Fruit fly (Drosophila melanogaster) Kc167 (cell line): ENCODE data around the gene fkh.

Experiments used
- Myc ChIP-seq: fragments of >200 bp; optimal IDR thresholded peaks from 2 replicates; lab custom pipeline; 2017; ENCODE audit warnings: missing external identifiers
- Sin3A ChIP-seq: fragments of >200 bp; optimal IDR thresholded peaks from 2 replicates; lab custom pipeline; 2018; ENCODE audit warnings: missing external identifiers
- h ChIP-seq: fragments of >200 bp; optimal IDR thresholded peaks from 3 replicates; lab custom pipeline; 2018; ENCODE audit warnings: missing external identifiers
- insv ChIP-seq: fragments of >200 bp; optimal IDR thresholded peaks from 3 replicates; lab custom pipeline; 2018; ENCODE audit warnings: missing external identifiers
- psq ChIP-seq: fragments of >200 bp; optimal IDR thresholded peaks from 2 replicates; lab custom pipeline; 2017; ENCODE audit warnings: missing external identifiers
- ttk ChIP-seq: sonication (Bioruptor generic); optimal IDR thresholded peaks from 2 replicates; lab custom pipeline; 2017; ENCODE audit warnings: missing external identifiers

fkh gene

DNA sequence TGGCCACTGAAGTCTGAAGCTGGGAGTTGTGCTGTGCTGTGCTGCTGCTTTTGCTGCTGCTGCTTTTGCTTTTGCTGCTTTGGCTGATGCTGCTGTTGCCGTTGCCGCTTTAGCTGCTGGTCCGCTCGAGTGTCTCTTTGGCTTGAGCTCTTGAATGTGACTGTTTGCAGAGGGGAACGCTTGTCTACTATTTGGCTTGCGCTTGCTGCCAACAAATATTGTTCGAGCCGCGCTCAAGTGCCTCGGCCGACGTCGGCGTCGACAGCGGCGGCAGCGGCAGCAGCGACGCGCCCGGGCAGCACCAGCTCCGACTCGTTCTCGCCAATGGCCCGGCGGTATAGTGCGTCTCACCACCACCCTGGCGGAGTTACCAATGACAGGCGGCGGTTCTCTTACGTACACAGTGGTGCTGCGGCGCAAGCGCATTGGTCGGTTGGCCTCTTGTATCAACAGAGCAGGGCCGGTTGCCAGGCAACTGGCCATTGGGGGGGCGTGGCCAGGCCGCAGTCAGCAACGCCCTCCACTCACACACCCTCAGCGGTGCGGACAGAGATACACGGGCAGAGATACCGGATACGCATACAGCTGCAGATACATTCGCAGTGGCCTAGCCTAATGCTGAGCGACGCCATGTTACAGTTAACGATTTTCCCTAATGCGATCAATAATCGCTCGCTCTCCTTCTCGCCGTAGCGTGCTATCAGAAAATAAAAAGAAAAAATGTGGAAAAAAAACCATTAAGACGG is at the start of gene fkh:
Gene fkh, minus strand, starts transcription at position 189 of the 746 bp plus-strand sequence.
- no peak for TF ChIP-seq insv
- TF ChIP-seq psq (lab: Kevin White, UChicago) = no peak
- no peak for TF ChIP-seq ttk (lab: Kevin White, UChicago)
- no peak for TF ChIP-seq Myc (lab: Kevin White, UChicago)
- no peak for TF ChIP-seq h (lab: Kevin White, UChicago)
- TF ChIP-seq Sin3A (lab: Kevin White, UChicago) = no peak

DNA sequence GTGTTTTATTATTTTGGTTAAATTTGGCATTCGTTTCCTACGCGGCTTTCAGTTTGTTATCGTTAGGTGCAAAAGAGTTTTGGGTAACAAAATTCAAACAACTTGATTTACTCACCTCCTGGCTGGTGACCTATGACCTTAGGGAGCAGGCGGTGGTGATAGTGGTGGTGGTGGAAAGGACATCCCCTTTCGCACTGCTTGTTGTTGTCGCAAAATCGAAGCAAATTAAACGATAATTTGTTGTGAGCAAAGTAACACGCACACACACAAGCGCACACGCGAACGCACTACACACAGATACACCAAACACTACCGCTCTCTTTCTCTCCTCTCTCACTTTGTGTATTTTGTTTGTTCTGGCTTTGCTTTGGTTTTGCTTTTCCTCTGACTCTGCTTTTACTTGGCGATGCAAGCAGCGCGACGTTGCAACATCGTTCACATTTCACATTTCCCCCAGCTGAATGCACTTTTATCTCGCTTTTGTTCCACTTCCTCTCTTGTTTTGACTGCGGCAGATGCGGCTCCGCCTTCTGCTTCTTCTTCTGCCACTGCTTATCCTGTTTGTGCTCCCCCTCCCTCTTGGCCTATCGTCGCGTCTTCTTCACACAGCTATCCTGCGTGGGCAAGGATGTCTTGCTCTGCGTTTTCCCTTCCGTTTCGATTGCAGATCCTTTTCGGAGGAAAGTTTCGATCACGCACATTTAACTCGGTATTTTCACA is 49.4 kb upstream of the fkh start:
- TF ChIP-seq psq (lab: Kevin White, UChicago) (no peak), Myc (lab: Kevin White, UChicago) (no peak), h (lab: Kevin White, UChicago) (no peak), ttk (lab: Kevin White, UChicago) (no peak)

DNA sequence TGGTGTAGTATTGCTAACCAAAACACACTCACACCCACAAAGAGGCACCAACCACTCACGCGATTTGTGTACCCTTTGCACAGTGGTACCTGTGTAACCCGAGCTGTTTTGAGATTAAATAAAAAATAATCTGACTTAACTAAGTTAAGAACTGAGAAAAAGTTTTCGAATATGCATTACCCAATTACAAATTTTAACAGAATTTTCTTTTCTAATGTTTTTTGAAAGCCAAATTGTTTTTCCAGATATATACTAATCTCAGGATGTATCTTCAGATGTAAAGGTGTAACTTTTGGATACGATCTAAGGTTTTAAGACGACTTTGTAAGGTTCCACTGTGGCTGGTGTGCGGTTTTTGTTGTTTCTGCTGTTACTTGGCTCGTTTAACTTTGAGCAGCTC is 48.7 kb upstream of the fkh start:
- TF ChIP-seq ttk (lab: Kevin White, UChicago) (no peak), Sin3A (lab: Kevin White, UChicago) (no peak), insv (no peak), Myc (lab: Kevin White, UChicago) (no peak), h (lab: Kevin White, UChicago) (no peak), psq (lab: Kevin White, UChicago) (no peak)

DNA sequence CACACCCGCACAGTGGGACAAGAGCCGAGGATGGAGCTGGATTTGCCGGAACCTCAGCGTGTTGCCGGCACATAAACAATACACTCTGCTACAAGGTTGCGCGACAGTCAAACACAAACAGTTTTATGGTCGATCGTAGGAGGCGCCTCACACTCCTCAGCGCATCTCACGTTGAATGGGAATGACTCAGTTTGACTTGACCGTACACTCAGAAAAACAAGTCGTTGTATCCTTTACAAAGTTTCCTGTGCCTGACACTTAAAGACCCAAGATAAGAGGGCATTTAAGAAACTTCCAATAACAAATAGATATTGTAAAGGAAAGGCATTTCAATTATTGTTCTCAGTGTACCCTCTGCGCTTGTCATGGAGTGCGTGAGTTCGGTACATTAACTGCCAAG is 46.7 kb upstream of the fkh start:
- TF ChIP-seq h (lab: Kevin White, UChicago) (no peak), ttk (lab: Kevin White, UChicago) (no peak), Sin3A (lab: Kevin White, UChicago) (no peak), psq (lab: Kevin White, UChicago) (no peak)

DNA sequence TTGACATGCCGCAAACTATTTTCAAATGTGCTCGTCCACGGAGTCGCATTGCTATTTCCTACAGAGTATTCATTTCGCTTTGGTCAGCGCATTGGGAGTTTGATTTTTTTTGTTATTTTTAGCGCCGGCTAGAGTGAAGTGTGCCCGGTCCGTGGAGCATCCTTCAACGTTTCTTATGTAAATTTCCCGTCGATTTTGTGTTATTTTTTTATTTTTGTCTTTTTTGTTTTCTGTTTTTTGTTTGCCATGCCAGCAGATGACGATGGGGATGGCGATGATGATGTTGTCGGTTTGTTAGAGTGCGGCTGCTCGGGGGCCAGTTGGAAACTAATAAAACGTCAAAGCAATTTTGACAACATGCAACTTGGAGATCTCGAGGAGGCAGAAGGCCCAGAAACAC is 45.8 kb upstream of the fkh start:
- TF ChIP-seq Sin3A (lab: Kevin White, UChicago) (no peak), ttk (lab: Kevin White, UChicago) (no peak), h (lab: Kevin White, UChicago) (no peak), insv (no peak), psq (lab: Kevin White, UChicago) (no peak), Myc (lab: Kevin White, UChicago) (no peak)

DNA sequence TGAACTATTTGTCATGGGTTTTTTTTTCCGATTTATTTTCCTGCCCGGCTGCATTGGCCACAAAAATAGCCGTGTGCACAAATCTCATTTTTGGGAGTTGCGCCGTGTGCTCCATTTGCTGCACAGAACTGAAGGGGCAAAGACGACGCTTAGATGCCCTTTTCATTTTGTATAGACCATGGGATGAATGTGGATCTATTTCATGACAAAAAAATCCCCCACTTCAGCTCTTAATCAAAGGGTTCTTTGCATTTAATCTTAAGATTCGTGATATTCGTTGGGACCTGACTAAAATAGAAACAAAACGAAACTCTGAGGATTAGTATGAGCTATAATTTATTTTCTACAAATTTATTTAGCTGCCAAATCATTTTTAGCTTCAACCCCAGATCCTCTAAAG is 45.0 kb upstream of the fkh start:
- TF ChIP-seq Myc (lab: Kevin White, UChicago) (no peak), Sin3A (lab: Kevin White, UChicago) (no peak), psq (lab: Kevin White, UChicago) (no peak), insv (no peak), h (lab: Kevin White, UChicago) (no peak), ttk (lab: Kevin White, UChicago) (no peak)

DNA sequence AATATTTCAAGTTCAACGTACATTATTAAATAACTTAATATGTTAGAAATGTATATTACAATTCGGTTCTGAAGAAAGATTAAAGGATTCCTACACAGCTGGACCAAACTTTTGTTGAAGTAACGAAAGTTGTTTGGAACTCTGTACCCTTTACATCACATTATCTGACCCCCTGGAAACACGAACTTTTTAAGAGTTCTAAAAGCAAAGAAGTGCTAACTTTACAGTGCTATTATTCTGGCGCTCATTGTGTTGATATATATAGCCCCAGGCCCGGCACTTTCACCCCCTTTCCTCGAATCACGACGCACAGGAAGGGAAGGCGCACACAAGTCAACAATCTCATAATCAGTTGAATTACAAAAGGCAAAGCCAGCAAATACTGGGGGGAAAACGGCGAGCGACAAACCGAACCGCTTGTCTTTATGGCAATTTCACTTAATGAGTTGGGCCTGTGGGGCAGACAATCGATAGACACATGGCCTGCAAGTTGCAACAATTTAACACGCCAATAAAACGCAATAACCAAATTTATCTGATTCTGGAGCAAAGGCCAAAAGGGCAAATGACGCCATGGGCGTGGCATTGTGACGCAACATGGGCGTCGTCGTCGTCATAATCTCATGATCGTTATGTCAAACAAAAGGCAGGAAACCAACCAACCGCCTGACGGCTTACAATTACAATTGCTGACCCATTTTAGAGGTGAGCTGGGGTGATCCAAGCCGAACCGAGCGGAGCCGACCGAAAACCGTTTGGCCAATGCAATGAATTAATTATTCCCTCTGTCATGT is 44.3 kb upstream of the fkh start:
- TF ChIP-seq h (lab: Kevin White, UChicago) = no peak
- TF ChIP-seq insv = no peak
- no peak for TF ChIP-seq ttk (lab: Kevin White, UChicago)

DNA sequence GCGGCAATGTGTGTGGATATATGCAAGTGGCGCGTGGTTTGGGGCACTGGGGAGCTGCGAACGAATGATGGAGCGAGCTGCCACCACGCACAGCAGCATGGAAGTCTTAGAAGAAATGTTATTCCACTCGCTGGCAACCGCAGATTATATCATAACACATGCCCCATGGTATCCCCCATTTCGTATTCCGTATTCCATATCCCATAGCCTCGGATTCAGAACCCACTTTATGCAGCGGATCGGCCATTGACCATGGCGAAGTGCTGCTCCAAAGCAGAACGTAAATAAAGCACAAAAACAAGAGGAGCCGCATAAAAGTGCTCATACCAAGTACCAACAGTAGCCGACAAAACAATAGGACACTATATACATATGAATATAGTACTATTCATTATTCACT is 43.6 kb upstream of the fkh start:
- no peak for TF ChIP-seq Sin3A (lab: Kevin White, UChicago)
- TF ChIP-seq Myc (lab: Kevin White, UChicago) = no peak
- TF ChIP-seq insv = no peak
- TF ChIP-seq psq (lab: Kevin White, UChicago) = no peak
- TF ChIP-seq h (lab: Kevin White, UChicago) = no peak
- no peak for TF ChIP-seq ttk (lab: Kevin White, UChicago)

DNA sequence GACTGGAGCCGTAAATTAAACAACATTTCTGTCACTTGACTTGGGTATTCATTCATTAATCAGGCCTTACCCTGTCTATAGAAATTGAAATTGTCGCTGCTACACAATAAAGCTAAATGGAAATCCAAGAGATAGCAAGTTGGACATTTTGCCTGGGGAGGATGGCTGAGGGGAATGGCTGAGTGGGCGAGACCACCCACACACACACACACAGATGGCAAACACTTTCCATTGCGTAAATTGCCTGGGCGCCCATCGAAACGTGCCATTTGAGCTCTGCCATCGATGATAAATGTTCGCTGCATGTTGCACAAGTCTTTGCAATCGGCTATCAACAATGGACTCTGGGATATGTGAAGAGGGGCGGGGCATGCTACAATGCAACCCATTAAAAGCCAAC is 42.2 kb upstream of the fkh start:
- TF ChIP-seq psq (lab: Kevin White, UChicago) (no peak), insv (no peak), Myc (lab: Kevin White, UChicago) (no peak), h (lab: Kevin White, UChicago) (no peak), Sin3A (lab: Kevin White, UChicago) (no peak), ttk (lab: Kevin White, UChicago) (no peak)

DNA sequence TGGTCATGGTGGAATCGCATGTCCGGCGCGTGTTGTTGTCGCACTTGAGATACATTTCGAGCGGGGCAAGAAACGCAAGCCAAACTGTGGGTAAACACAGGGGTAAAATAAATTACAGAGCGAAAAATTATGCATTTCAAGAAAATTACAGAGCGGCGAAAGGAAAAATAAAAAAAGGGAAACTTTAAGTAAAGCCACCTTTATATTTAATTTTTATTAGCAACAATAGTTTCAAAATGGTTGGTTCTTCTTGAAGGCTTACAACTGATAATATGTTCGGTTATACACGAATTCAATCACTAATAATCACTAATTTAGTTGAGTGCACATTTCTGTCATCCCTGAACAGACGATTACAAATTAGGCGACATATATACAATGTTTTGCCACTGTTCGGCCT is 38.5 kb upstream of the fkh start:
- TF ChIP-seq h (lab: Kevin White, UChicago) (no peak), Myc (lab: Kevin White, UChicago) (no peak), insv (no peak), psq (lab: Kevin White, UChicago) (no peak), ttk (lab: Kevin White, UChicago) (no peak), Sin3A (lab: Kevin White, UChicago) (no peak)

DNA sequence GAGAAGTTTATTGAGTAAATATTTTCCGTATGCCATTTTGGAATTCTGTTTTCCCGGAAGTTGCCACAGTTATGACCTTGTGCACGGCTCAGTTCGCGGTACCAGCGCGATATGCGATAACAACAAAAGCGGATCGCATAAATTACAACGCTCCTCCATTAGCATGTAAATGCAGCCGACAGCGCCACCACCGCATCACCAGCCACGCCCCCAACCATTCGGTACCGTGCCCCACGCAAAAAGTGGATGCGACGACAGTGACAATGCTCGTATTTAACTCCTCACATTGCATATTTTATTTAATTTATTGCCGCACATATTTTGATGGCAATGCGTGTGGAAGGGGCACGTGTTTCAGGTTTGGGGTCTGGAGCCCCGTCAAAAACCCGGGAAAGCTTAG is 38.1 kb upstream of the fkh start:
- TF ChIP-seq Sin3A (lab: Kevin White, UChicago) (no peak), Myc (lab: Kevin White, UChicago) (no peak), psq (lab: Kevin White, UChicago) (no peak), insv (no peak), ttk (lab: Kevin White, UChicago) (no peak), h (lab: Kevin White, UChicago) (no peak)
